Fruit fly (Drosophila melanogaster): ENCODE data around the gene Atf3.

Atf3 gene

DNA sequence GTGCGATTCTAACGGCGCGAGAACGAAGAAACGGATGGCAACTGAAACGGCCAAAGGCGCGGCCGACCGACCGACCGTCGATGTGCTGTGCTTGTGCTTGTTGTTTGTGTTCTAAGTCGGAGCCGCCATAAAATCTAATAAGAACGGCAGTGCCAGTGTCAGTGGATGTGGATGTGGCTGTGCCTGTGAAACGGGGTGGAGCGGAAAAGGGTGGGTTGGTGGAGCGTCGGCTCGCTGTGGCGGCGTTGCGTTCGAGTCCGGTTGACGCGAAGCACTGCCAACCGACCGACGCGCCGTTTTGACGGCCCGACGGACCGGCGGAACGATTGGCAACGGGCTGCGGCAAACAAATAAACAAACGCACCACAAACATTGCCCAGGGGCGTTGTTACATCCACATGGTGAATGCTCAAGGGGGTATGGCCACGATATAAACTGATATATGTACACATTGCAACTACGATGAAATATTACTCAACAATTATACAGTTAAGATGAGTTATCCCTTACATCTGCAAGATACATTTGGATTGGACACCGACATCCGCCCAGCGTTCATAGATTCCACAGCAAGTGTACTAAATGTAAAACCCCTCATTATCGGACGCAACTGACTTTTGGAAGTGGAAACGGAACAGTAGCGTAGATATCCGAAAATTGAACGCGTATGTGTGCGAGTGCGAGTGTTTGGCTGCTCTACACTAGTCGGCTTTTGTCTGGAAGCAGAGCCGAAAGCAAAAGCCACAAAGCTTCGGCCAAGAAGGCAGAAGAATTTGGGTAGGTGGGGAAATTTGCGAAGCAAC, at the start of gene Atf3:
Gene Atf3, minus strand, starts transcription at position 267 of the 803 bp plus-strand sequence.
- TF ChIP-seq Dif (GFP tag; optimal IDR thresholded peaks at IDR 0.05; ENCODE audit: partially characterized antibody) (no peak), Hr78 (GFP tag; optimal IDR thresholded peaks at IDR 0.05) (no peak), jim (GFP tag; optimal IDR thresholded peaks at IDR 0.05) (no peak), Abd-B (GFP tag; optimal IDR thresholded peaks at IDR 0.05) (no peak), sv (GFP tag; optimal IDR thresholded peaks at IDR 0.05) (peak; percentile 99), rgr (GFP tag; optimal IDR thresholded peaks at IDR 0.05) (peak; percentile 99), psq (GFP tag; optimal IDR thresholded peaks at IDR 0.05) (peak; percentile 96), tai (GFP tag; optimal IDR thresholded peaks at IDR 0.05) (peak; percentile 91), fru (GFP tag; optimal IDR thresholded peaks at IDR 0.05) (peak; percentile 99), dmrt93B (GFP tag; optimal IDR thresholded peaks at IDR 0.05) (peak; percentile 97), brk (GFP tag; optimal IDR thresholded peaks at IDR 0.05) (peak; percentile 88), Rel (GFP tag; optimal IDR thresholded peaks at IDR 0.05) (peak; percentile 71), Rel (tag; optimal IDR thresholded peaks at IDR 0.05) (peak; percentile 81), OdsH (GFP tag; optimal IDR thresholded peaks at IDR 0.05) (peak; percentile 99), Dfd (GFP tag; optimal IDR thresholded peaks at IDR 0.05) (no peak), Mio (GFP tag; optimal IDR thresholded peaks at IDR 0.05) (peak; percentile 91), br (GFP tag; optimal IDR thresholded peaks at IDR 0.05) (peak; percentile 98), Sp1 (GFP tag; optimal IDR thresholded peaks at IDR 0.05) (peak; percentile 97), Jra (GFP tag; optimal IDR thresholded peaks at IDR 0.05) (peak; percentile 91), Hr83 (GFP tag; optimal IDR thresholded peaks at IDR 0.05; ENCODE audit: poor library complexity, severe bottlenecking) (peak; percentile 60), dsf (GFP tag; optimal IDR thresholded peaks at IDR 0.05; ENCODE audit: borderline replicate concordance) (peak; percentile 45), lola (GFP tag; optimal IDR thresholded peaks at IDR 0.05) (no peak), Vsx2 (GFP tag; optimal IDR thresholded peaks at IDR 0.05; ENCODE audit: partially characterized antibody) (no peak), N (GFP tag; optimal IDR thresholded peaks at IDR 0.05) (no peak), Hnf4 (GFP tag; optimal IDR thresholded peaks at IDR 0.05) (peak; percentile 94), sage (GFP tag; optimal IDR thresholded peaks at IDR 0.05) (peak; percentile 82), HLH106 (tag; optimal IDR thresholded peaks at IDR 0.05) (peak; percentile 97), Myc (optimal IDR thresholded peaks at IDR 0.05) (no peak), GATAd (GFP tag; optimal IDR thresholded peaks at IDR 0.05) (peak; percentile 79), foxo (GFP tag; optimal IDR thresholded peaks at IDR 0.05) (peak; percentile 95 to 99), dl (GFP tag; optimal IDR thresholded peaks at IDR 0.05; ENCODE audit: insufficient read depth in 1 of 2, partially characterized antibody in 2 of 2) (no peak), woc (GFP tag; optimal IDR thresholded peaks at IDR 0.05) (peak; percentile 92), CG32264 (GFP tag; optimal IDR thresholded peaks at IDR 0.05) (peak; percentile 90), ey (GFP tag; optimal IDR thresholded peaks at IDR 0.05) (peak; percentile 99), usp (GFP tag; optimal IDR thresholded peaks at IDR 0.05) (no peak), pan (optimal IDR thresholded peaks at IDR 0.05) (no peak), h (GFP tag; optimal IDR thresholded peaks at IDR 0.05) (peak; percentile 99), CG9705 (GFP tag; optimal IDR thresholded peaks at IDR 0.05) (peak; percentile 93), CrebA (GFP tag; optimal IDR thresholded peaks at IDR 0.05; ENCODE audit: borderline replicate concordance) (peak; percentile 87)

DNA sequence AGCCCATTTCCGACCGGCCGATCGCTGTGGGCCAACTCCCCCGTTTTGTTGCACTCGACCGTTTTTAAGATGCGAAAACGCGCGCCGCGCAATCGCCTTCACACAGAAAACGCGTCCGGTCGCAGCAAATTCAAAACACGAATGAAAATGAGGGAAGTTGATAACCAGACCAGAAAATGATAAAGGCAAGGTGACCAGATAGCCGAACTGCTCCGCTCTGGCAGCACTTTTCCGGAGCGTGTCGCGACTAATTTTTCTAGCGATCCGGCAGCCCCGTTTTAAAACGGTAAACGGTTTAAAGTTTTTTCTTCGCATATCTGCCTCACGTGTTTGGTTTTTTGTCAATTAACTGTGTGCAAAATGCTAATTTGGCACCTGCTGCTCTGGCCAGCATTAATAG, 47.1 kb upstream of the Atf3 start, which contains the start of gene DAAM:
Gene DAAM, minus strand, starts transcription at position 149 of the 400 bp plus-strand sequence.
- TF ChIP-seq Myc (optimal IDR thresholded peaks at IDR 0.05) (no peak), dl (GFP tag; optimal IDR thresholded peaks at IDR 0.05; ENCODE audit: insufficient read depth in 1 of 2, partially characterized antibody in 2 of 2) (no peak), brk (GFP tag; optimal IDR thresholded peaks at IDR 0.05) (no peak), foxo (GFP tag; optimal IDR thresholded peaks at IDR 0.05) (peak in 1 of 2 experiments; percentile 22), CG32264 (GFP tag; optimal IDR thresholded peaks at IDR 0.05) (no peak), GATAd (GFP tag; optimal IDR thresholded peaks at IDR 0.05) (peak; percentile 19), jim (GFP tag; optimal IDR thresholded peaks at IDR 0.05) (no peak), HLH106 (tag; optimal IDR thresholded peaks at IDR 0.05) (peak; percentile 39), Dfd (GFP tag; optimal IDR thresholded peaks at IDR 0.05) (no peak), Sp1 (GFP tag; optimal IDR thresholded peaks at IDR 0.05) (peak; percentile 50), h (GFP tag; optimal IDR thresholded peaks at IDR 0.05) (peak; percentile 29), OdsH (GFP tag; optimal IDR thresholded peaks at IDR 0.05) (no peak), N (GFP tag; optimal IDR thresholded peaks at IDR 0.05) (no peak), CG9705 (GFP tag; optimal IDR thresholded peaks at IDR 0.05) (peak; percentile 77), Abd-B (GFP tag; optimal IDR thresholded peaks at IDR 0.05) (no peak), Hr78 (GFP tag; optimal IDR thresholded peaks at IDR 0.05) (no peak), sage (GFP tag; optimal IDR thresholded peaks at IDR 0.05) (no peak), Jra (GFP tag; optimal IDR thresholded peaks at IDR 0.05) (no peak), Rel (GFP tag; optimal IDR thresholded peaks at IDR 0.05) (no peak), Rel (tag; optimal IDR thresholded peaks at IDR 0.05) (peak; percentile 67), lola (GFP tag; optimal IDR thresholded peaks at IDR 0.05) (no peak), fru (GFP tag; optimal IDR thresholded peaks at IDR 0.05) (no peak), Vsx2 (GFP tag; optimal IDR thresholded peaks at IDR 0.05; ENCODE audit: partially characterized antibody) (peak; percentile 14), rgr (GFP tag; optimal IDR thresholded peaks at IDR 0.05) (peak; percentile 22), usp (GFP tag; optimal IDR thresholded peaks at IDR 0.05) (no peak), Mio (GFP tag; optimal IDR thresholded peaks at IDR 0.05) (no peak), Hnf4 (GFP tag; optimal IDR thresholded peaks at IDR 0.05) (no peak), pan (optimal IDR thresholded peaks at IDR 0.05) (no peak), dmrt93B (GFP tag; optimal IDR thresholded peaks at IDR 0.05) (peak; percentile 46), br (GFP tag; optimal IDR thresholded peaks at IDR 0.05) (no peak), ey (GFP tag; optimal IDR thresholded peaks at IDR 0.05) (peak; percentile 17), woc (GFP tag; optimal IDR thresholded peaks at IDR 0.05) (no peak), psq (GFP tag; optimal IDR thresholded peaks at IDR 0.05) (peak; percentile 18), Hr83 (GFP tag; optimal IDR thresholded peaks at IDR 0.05; ENCODE audit: poor library complexity, severe bottlenecking) (peak; percentile 9), CrebA (GFP tag; optimal IDR thresholded peaks at IDR 0.05; ENCODE audit: borderline replicate concordance) (no peak), dsf (GFP tag; optimal IDR thresholded peaks at IDR 0.05; ENCODE audit: borderline replicate concordance) (no peak), tai (GFP tag; optimal IDR thresholded peaks at IDR 0.05) (no peak), sv (GFP tag; optimal IDR thresholded peaks at IDR 0.05) (no peak), Dif (GFP tag; optimal IDR thresholded peaks at IDR 0.05; ENCODE audit: partially characterized antibody) (no peak)
